Fruit fly (Drosophila melanogaster) whole organism: ENCODE measurements around the gene CG43084.

ENCODE experiments used
- Dll ChIP-seq: fragments of >200 bp; optimal IDR thresholded peaks from 2 replicates; lab custom pipeline; 2017
- psq ChIP-seq: fragments of >200 bp; optimal IDR thresholded peaks from 2 replicates; lab custom pipeline; 2017

DNA sequence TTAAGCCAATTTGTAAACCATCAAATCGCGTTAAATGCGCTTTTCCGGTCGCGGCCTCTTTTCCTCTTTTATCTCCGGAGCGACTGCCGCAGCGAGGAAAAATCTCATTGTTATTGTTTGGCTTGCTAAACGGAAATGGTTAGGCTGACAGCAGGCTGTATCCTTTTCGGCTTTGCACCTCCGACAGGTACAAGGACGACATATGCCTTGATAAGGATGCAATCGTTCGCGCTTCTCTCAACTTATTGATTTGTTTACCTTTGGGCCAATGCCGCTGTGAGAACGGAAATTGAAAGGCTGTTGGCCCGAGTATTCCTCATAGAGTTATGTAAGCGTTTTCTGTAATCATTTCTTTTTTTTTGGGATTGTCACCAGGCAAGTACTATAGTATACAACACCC, 12.1 kb upstream of the CG43084 start:
- TF ChIP-seq Dll (lab: Kevin White, UChicago) = no peak
- no peak for TF ChIP-seq psq (lab: Kevin White, UChicago)
